Fruit fly (Drosophila melanogaster) whole organism, wandering third instar larva: ENCODE results near the gene gry.

Source experiments
- Abd-B ChIP-seq: fragments of >200 bp; optimal IDR thresholded peaks from 2 replicates; lab custom pipeline; 2017; ENCODE audit warnings: missing biosample characterization, missing genetic modification characterization
- CG32264 ChIP-seq: fragments of 200-800 bp; sonication (Bioruptor generic); optimal IDR thresholded peaks from 2 replicates; lab custom pipeline; 2016; ENCODE audit warnings: missing biosample characterization, missing genetic modification characterization
- CG9705 ChIP-seq: fragments of 200-800 bp; sonication (Bioruptor generic); optimal IDR thresholded peaks from 2 replicates; lab custom pipeline; 2018; ENCODE audit warnings: missing biosample characterization, mild to moderate bottlenecking, missing genetic modification characterization
- CrebA ChIP-seq: fragments of 200-800 bp; sonication (Bioruptor generic); optimal IDR thresholded peaks from 2 replicates; lab custom pipeline; 2016; ENCODE audit warnings: missing biosample characterization, mild to moderate bottlenecking, missing genetic modification characterization, borderline replicate concordance
- Dfd ChIP-seq: fragments of >200 bp; optimal IDR thresholded peaks from 2 replicates; lab custom pipeline; 2017; ENCODE audit warnings: missing biosample characterization, missing genetic modification characterization
- Dif ChIP-seq: fragments of 200-275, 200-300 bp; sonication (Bioruptor generic); optimal IDR thresholded peaks from 2 replicates; lab custom pipeline; 2018; ENCODE audit warnings: missing biosample characterization, missing genetic modification characterization; ENCODE audit not compliant: partially characterized antibody
- GATAd ChIP-seq: sonication (Bioruptor generic); optimal IDR thresholded peaks from 2 replicates; lab custom pipeline; 2016; ENCODE audit warnings: missing biosample characterization, missing genetic modification characterization
- HLH106 ChIP-seq: fragments of 200-800 bp; optimal IDR thresholded peaks from 3 replicates; lab custom pipeline; 2019; ENCODE audit warnings: missing biosample characterization, mild to moderate bottlenecking, missing genetic modification characterization, moderate library complexity
- Hnf4 ChIP-seq: fragments of 200-800 bp; sonication (Bioruptor generic); optimal IDR thresholded peaks from 2 replicates; lab custom pipeline; 2016; ENCODE audit warnings: missing biosample characterization, mild to moderate bottlenecking, missing genetic modification characterization
- Hr78 ChIP-seq: fragments of >200 bp; optimal IDR thresholded peaks from 2 replicates; lab custom pipeline; 2017; ENCODE audit warnings: missing biosample characterization, missing genetic modification characterization
- Hr83 ChIP-seq: fragments of 200-300 bp; sonication (Bioruptor generic); optimal IDR thresholded peaks from 2 replicates; lab custom pipeline; 2016; ENCODE audit warnings: missing biosample characterization, mild to moderate bottlenecking, missing genetic modification characterization, moderate library complexity; ENCODE audit not compliant: poor library complexity, severe bottlenecking
- Jra ChIP-seq: sonication (Bioruptor generic); optimal IDR thresholded peaks from 2 replicates; lab custom pipeline; 2016; ENCODE audit warnings: missing biosample characterization, missing genetic modification characterization
- Mio ChIP-seq: sonication (Bioruptor generic); optimal IDR thresholded peaks from 2 replicates; lab custom pipeline; 2016; ENCODE audit warnings: missing biosample characterization, missing genetic modification characterization
- Myc ChIP-seq: fragments of >200 bp; optimal IDR thresholded peaks from 2 replicates; lab custom pipeline; 2017
- N ChIP-seq: fragments of >200 bp; optimal IDR thresholded peaks from 2 replicates; lab custom pipeline; 2018; ENCODE audit warnings: missing biosample characterization, missing external identifiers, missing genetic modification characterization
- OdsH ChIP-seq: fragments of 200-800 bp; sonication (Bioruptor generic); optimal IDR thresholded peaks from 2 replicates; lab custom pipeline; 2016; ENCODE audit warnings: missing biosample characterization, mild to moderate bottlenecking, missing genetic modification characterization
- Rel ChIP-seq, 2 experiments: fragments of 200-800 bp; sonication (Bioruptor generic) in 1 of 2; optimal IDR thresholded peaks; 2 replicates in 1 of 2; 3 replicates in 1 of 2; lab custom pipeline; 2016 to 2019; ENCODE audit warnings: mild to moderate bottlenecking in 2 of 2, missing biosample characterization in 2 of 2, missing genetic modification characterization in 2 of 2, moderate library complexity in 1 of 2
- Sp1 ChIP-seq: fragments of 200-800 bp; sonication (Bioruptor generic); optimal IDR thresholded peaks from 3 replicates; lab custom pipeline; 2019; ENCODE audit warnings: missing biosample characterization, mild to moderate bottlenecking, missing genetic modification characterization, moderate library complexity
- Vsx2 ChIP-seq: fragments of 200-300, 225-300 bp; sonication (Bioruptor generic); optimal IDR thresholded peaks from 2 replicates; lab custom pipeline; 2018; ENCODE audit warnings: missing biosample characterization, missing genetic modification characterization; ENCODE audit not compliant: partially characterized antibody
- br ChIP-seq: fragments of 200-800 bp; sonication (Bioruptor generic); optimal IDR thresholded peaks from 2 replicates; lab custom pipeline; 2016; ENCODE audit warnings: missing biosample characterization, missing genetic modification characterization
- brk ChIP-seq: fragments of 200-800 bp; sonication (Bioruptor generic); optimal IDR thresholded peaks from 2 replicates; lab custom pipeline; 2016; ENCODE audit warnings: missing biosample characterization, mild to moderate bottlenecking, missing genetic modification characterization
- dl ChIP-seq, 2 experiments: fragments of 175-275, 200-275 bp in 1 of 2; fragments of 200-275 bp in 1 of 2; sonication (Bioruptor generic); optimal IDR thresholded peaks; lab custom pipeline; 2018; ENCODE audit warnings: mild to moderate bottlenecking in 2 of 2, missing biosample characterization in 2 of 2, missing genetic modification characterization in 2 of 2, moderate library complexity in 2 of 2; ENCODE audit not compliant: partially characterized antibody in 2 of 2, insufficient read depth in 1 of 2
- dmrt93B ChIP-seq: fragments of 200-800 bp; sonication (Bioruptor generic); optimal IDR thresholded peaks from 2 replicates; lab custom pipeline; 2018; ENCODE audit warnings: missing biosample characterization, mild to moderate bottlenecking, missing genetic modification characterization
- dsf ChIP-seq: sonication (Bioruptor generic); optimal IDR thresholded peaks from 2 replicates; lab custom pipeline; 2016; ENCODE audit warnings: missing biosample characterization, missing genetic modification characterization, borderline replicate concordance
- ey ChIP-seq: fragments of 200-800 bp; sonication (Bioruptor generic); optimal IDR thresholded peaks from 2 replicates; lab custom pipeline; 2016; ENCODE audit warnings: missing biosample characterization, missing genetic modification characterization
- foxo ChIP-seq, 2 experiments: fragments of 200-800 bp; sonication (Bioruptor generic); optimal IDR thresholded peaks; 2 replicates in 1 of 2; 3 replicates in 1 of 2; lab custom pipeline; 2016 to 2017; ENCODE audit warnings: missing biosample characterization in 2 of 2, missing genetic modification characterization in 2 of 2
- fru ChIP-seq: fragments of 200-800 bp; sonication (Bioruptor generic); optimal IDR thresholded peaks from 3 replicates; lab custom pipeline; 2016; ENCODE audit warnings: missing biosample characterization, mild to moderate bottlenecking, missing genetic modification characterization
- h ChIP-seq: fragments of 200-800 bp; sonication (Bioruptor generic); optimal IDR thresholded peaks from 3 replicates; lab custom pipeline; 2016; ENCODE audit warnings: missing biosample characterization, mild to moderate bottlenecking, missing genetic modification characterization
- jim ChIP-seq: fragments of 175-275, 200-325 bp; sonication (Bioruptor generic); optimal IDR thresholded peaks from 2 replicates; lab custom pipeline; 2016; ENCODE audit warnings: missing biosample characterization, mild to moderate bottlenecking, missing genetic modification characterization
- lola ChIP-seq: fragments of >200 bp; optimal IDR thresholded peaks from 2 replicates; lab custom pipeline; 2017; ENCODE audit warnings: missing biosample characterization, missing genetic modification characterization
- pan ChIP-seq: fragments of >200 bp; optimal IDR thresholded peaks from 2 replicates; lab custom pipeline; 2017
- psq ChIP-seq: fragments of 200-800 bp; sonication (Bioruptor generic); optimal IDR thresholded peaks from 3 replicates; lab custom pipeline; 2017; ENCODE audit warnings: missing biosample characterization, mild to moderate bottlenecking, missing genetic modification characterization, moderate library complexity
- rgr ChIP-seq: fragments of 200-800 bp; sonication (Bioruptor generic); optimal IDR thresholded peaks from 3 replicates; lab custom pipeline; 2016; ENCODE audit warnings: missing biosample characterization, mild to moderate bottlenecking, missing genetic modification characterization
- sage ChIP-seq: fragments of 200-800 bp; sonication (Bioruptor generic); optimal IDR thresholded peaks from 2 replicates; lab custom pipeline; 2016; ENCODE audit warnings: missing biosample characterization, mild to moderate bottlenecking, missing genetic modification characterization
- sv ChIP-seq: fragments of 200-800 bp; sonication (Bioruptor generic); optimal IDR thresholded peaks from 3 replicates; lab custom pipeline; 2016; ENCODE audit warnings: missing biosample characterization, missing genetic modification characterization
- tai ChIP-seq: sonication (Bioruptor generic); optimal IDR thresholded peaks from 2 replicates; lab custom pipeline; 2016; ENCODE audit warnings: missing biosample characterization, missing genetic modification characterization
- usp ChIP-seq: fragments of >200 bp; optimal IDR thresholded peaks from 2 replicates; lab custom pipeline; 2017; ENCODE audit warnings: missing biosample characterization, missing genetic modification characterization
- woc ChIP-seq: sonication (Bioruptor generic); optimal IDR thresholded peaks from 2 replicates; lab custom pipeline; 2016; ENCODE audit warnings: missing biosample characterization, mild to moderate bottlenecking, missing genetic modification characterization

Gene gry

DNA sequence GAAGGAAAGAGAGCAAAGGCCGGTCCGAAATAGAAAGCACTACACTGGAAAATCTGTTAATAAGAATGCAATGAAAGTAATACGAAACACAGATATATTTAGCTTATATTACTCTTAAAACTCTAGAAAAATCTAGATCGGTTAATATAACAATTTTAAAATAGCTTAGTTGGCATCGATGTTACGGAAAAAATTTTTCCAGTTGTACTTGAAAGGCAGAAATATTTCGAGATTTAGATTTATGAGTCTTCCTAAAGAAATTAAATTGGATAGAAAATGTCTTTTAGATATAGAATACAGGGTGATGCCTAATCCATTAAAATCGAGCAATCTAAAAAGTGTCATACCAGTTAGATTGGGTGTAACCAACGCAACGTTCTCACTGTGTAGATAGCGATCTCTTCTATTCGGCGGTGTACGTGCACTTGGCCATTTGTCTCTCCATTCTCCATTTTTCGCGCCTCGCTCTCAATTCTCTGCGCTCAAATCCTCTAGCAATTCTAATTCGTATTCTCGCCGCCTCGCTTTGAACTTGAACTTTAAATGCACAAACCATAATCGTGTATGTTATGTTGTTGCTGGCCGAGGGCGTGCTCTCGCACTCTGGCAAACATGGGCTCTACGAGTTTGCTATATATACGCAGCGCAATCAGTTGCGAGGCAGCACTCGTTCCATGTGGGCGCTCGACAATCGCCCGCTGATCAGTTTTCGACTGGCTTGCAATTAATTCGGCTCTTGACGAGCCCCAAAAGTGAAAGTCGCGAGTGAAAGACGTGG lies 51.3 kb downstream of the gry start:
- TF ChIP-seq dsf (GFP tag; lab: Kevin White, UChicago) (no peak), Sp1 (GFP tag; lab: Kevin White, UChicago) (no peak), br (GFP tag; lab: Kevin White, UChicago) (no peak), usp (GFP tag; lab: Kevin White, UChicago) (no peak), psq (GFP tag; lab: Kevin White, UChicago) (peak; percentile 19), Myc (no peak), Dif (peak; percentile 15), N (no peak), CrebA (no peak), Abd-B (no peak), Jra (no peak), GATAd (GFP tag; lab: Kevin White, UChicago) (no peak), dl (GFP tag; optimal IDR thresholded peaks at IDR 0.05; lab: Kevin White, UChicago; ENCODE audit: insufficient read depth in 1 of 2, partially characterized antibody in 2 of 2) (no peak), foxo (GFP tag; optimal IDR thresholded peaks at IDR 0.05; lab: Kevin White, UChicago) (peak in 1 of 2 experiments; percentile 57), jim (no peak), ey (GFP tag; lab: Kevin White, UChicago) (no peak), CG9705 (no peak), fru (GFP tag; lab: Kevin White, UChicago) (no peak), dmrt93B (GFP tag; lab: Kevin White, UChicago) (peak; percentile 2), Mio (GFP tag; lab: Kevin White, UChicago) (no peak), sv (GFP tag; lab: Kevin White, UChicago) (peak; percentile 97), OdsH (GFP tag; lab: Kevin White, UChicago) (peak; percentile 49), HLH106 (peak; percentile 27), h (GFP tag; lab: Kevin White, UChicago) (no peak), Hr78 (GFP tag; lab: Kevin White, UChicago) (no peak), Dfd (GFP tag; lab: Kevin White, UChicago) (no peak), sage (no peak), woc (no peak), pan (lab: Kevin White, UChicago) (no peak), Vsx2 (GFP tag; lab: Kevin White, UChicago) (no peak), Rel (GFP tag; optimal IDR thresholded peaks at IDR 0.05; lab: Kevin White, UChicago) (no peak), Rel (tag; optimal IDR thresholded peaks at IDR 0.05; lab: Kevin White, UChicago) (no peak), brk (GFP tag; lab: Kevin White, UChicago) (peak; percentile 36), Hnf4 (peak; percentile 46), CG32264 (no peak), rgr (GFP tag; lab: Kevin White, UChicago) (peak; percentile 27), lola (GFP tag; lab: Kevin White, UChicago) (no peak), tai (GFP tag; lab: Kevin White, UChicago) (peak; percentile 53), Hr83 (peak; percentile 79)

DNA sequence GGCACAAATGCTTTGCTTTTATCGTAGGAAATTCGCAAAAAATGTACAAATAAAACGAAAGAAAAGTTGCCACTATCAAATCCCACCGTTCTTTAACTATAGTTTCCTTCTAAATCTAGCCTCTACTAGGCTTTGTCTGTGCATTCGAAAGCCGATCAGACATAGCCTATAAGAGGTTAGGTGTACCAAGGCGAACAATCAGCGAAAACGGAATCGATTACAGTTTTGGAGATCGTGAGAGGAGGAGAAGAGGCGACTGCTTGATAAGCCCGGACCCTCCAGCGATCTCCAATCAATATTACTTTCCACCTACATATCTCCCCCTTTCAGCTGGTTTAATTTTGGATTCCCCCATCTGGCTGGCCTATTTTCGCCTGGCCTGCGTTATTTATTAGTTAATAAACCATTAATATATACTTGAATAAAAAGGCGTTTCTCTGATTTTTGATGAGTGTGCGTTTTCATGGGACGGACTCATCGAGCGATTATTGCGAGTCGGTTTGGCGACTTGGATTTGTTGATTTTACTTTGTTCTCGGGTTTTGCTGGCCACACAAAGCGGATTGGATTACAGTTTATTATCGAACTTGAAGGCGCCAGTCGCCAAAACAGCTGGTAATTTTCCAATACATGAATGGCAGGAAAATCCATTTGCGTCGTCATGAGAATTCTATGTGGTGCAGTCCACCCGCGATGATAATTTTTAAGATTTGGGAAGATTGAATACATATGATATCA lies 52.2 kb downstream of the gry start:
- TF ChIP-seq Hr78 (GFP tag; lab: Kevin White, UChicago) (no peak), dsf (GFP tag; lab: Kevin White, UChicago) (peak; percentile 30), CG9705 (no peak), OdsH (GFP tag; lab: Kevin White, UChicago) (peak; percentile 37), tai (GFP tag; lab: Kevin White, UChicago) (peak; percentile 36), sv (GFP tag; lab: Kevin White, UChicago) (no peak), Dfd (GFP tag; lab: Kevin White, UChicago) (no peak), h (GFP tag; lab: Kevin White, UChicago) (peak; percentile 5), Mio (GFP tag; lab: Kevin White, UChicago) (no peak), Rel (GFP tag; optimal IDR thresholded peaks at IDR 0.05; lab: Kevin White, UChicago) (peak; percentile 77), Rel (tag; optimal IDR thresholded peaks at IDR 0.05; lab: Kevin White, UChicago) (peak; percentile 89), jim (peak; percentile 36), CG32264 (no peak), Dif (no peak), usp (GFP tag; lab: Kevin White, UChicago) (no peak), Sp1 (GFP tag; lab: Kevin White, UChicago) (peak; percentile 53), brk (GFP tag; lab: Kevin White, UChicago) (peak; percentile 51), Abd-B (no peak), fru (GFP tag; lab: Kevin White, UChicago) (no peak), Jra (no peak), pan (lab: Kevin White, UChicago) (no peak), psq (GFP tag; lab: Kevin White, UChicago) (no peak), lola (GFP tag; lab: Kevin White, UChicago) (no peak), woc (peak; percentile 37), rgr (GFP tag; lab: Kevin White, UChicago) (peak; percentile 24), dmrt93B (GFP tag; lab: Kevin White, UChicago) (peak; percentile 6), Hr83 (peak; percentile 73), ey (GFP tag; lab: Kevin White, UChicago) (peak; percentile 4), br (GFP tag; lab: Kevin White, UChicago) (peak; percentile 42), dl (GFP tag; optimal IDR thresholded peaks at IDR 0.05; lab: Kevin White, UChicago; ENCODE audit: insufficient read depth in 1 of 2, partially characterized antibody in 2 of 2) (no peak), N (no peak), sage (peak; percentile 55), CrebA (peak; percentile 68), Hnf4 (peak; percentile 54), GATAd (GFP tag; lab: Kevin White, UChicago) (no peak), Vsx2 (GFP tag; lab: Kevin White, UChicago) (no peak), Myc (no peak), foxo (GFP tag; optimal IDR thresholded peaks at IDR 0.05; lab: Kevin White, UChicago) (peak in 1 of 2 experiments; percentile 26), HLH106 (peak; percentile 6)
